Worm (Caenorhabditis elegans): ENCODE results near the gene sptl-3.

ce11 chrV:13878226-13878625 is 14.9 kb upstream of the sptl-3 start:
- TF ChIP-seq pes-1 (GFP tag; IDR thresholded peaks at IDR 0.05) (no peak), ama-1 (optimal IDR thresholded peaks at IDR 0.05) (no peak), aly-1 (tag; optimal IDR thresholded peaks at IDR 0.05) (no peak), F13C5.2 (tag; optimal IDR thresholded peaks at IDR 0.05) (no peak), flt-1 (GFP tag; IDR thresholded peaks at IDR 0.05) (no peak), tbx-37 (GFP tag; conservative IDR thresholded peaks at IDR 0.05) (no peak), ceh-36 (tag; optimal IDR thresholded peaks at IDR 0.05) (no peak), hmbx-1 (tag; optimal IDR thresholded peaks at IDR 0.05) (no peak)

All from whole organism, early embryonic.